Fruit fly (Drosophila melanogaster): ENCODE measurements around the gene Apoltp.
A peak's percentile ranks its signal among the peaks of the same experiment; 100 is the strongest.

Apoltp gene

dm6 chr2L:9619925-9620324 is 14.1 kb upstream of the Apoltp start:
- TF ChIP-seq CG13204 (GFP tag; optimal IDR thresholded peaks at IDR 0.05) = no peak
- no peak for TF ChIP-seq CG4496 (GFP tag; IDR thresholded peaks at IDR 0.05)
- no peak for TF ChIP-seq CG14655 (GFP tag; optimal IDR thresholded peaks at IDR 0.05)
- TF ChIP-seq Snoo (tag; optimal IDR thresholded peaks at IDR 0.05) = no peak
- TF ChIP-seq EcR (GFP tag; optimal IDR thresholded peaks at IDR 0.05) = no peak
- no peak for TF ChIP-seq CG17806 (tag; optimal IDR thresholded peaks at IDR 0.05)
- TF ChIP-seq CG34367 (tag; optimal IDR thresholded peaks at IDR 0.05) = no peak
- no peak for TF ChIP-seq gl (tag; optimal IDR thresholded peaks at IDR 0.05)
- TF ChIP-seq CG12605 (GFP tag; IDR thresholded peaks at IDR 0.05) = no peak
- TF ChIP-seq CG8301 (tag; optimal IDR thresholded peaks at IDR 0.05) = no peak
- no peak for TF ChIP-seq D1 (tag; optimal IDR thresholded peaks at IDR 0.05)
- no peak for TF ChIP-seq Pif1B (GFP tag; optimal IDR thresholded peaks at IDR 0.05)
- no peak for TF ChIP-seq fd96Ca (GFP tag; IDR thresholded peaks at IDR 0.05)
- no peak for TF ChIP-seq CG8159 (tag; optimal IDR thresholded peaks at IDR 0.05)
- no peak for TF ChIP-seq CG10348 (GFP tag; IDR thresholded peaks at IDR 0.05)
- TF ChIP-seq Ets98B (GFP tag; IDR thresholded peaks at IDR 0.05) = no peak
- no peak for TF ChIP-seq Pif1A (GFP tag; optimal IDR thresholded peaks at IDR 0.05)
- no peak for TF ChIP-seq CG15710 (tag; optimal IDR thresholded peaks at IDR 0.05)
- TF ChIP-seq CG9948 (tag; optimal IDR thresholded peaks at IDR 0.05) = no peak
- no peak for TF ChIP-seq rn (GFP tag; IDR thresholded peaks at IDR 0.05)

DNA sequence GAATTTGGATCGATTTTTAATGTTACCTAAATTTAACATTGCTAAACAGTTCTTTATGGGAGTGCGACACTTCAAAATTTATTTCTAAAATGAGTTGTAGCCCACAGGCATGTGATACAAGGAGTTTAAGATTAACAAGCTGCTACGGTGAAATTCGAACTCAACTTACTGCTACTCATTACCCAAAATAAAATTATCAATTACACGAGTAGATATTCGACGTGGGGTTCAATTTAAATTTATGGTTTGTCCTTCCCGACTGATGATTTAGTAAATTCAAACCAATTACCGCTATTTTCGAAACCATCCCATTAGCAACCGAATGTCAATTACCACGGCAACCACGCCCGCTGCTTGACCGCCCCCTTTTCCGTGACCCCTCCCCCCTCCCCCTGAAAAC is 8.8 kb upstream of the Apoltp start, which contains the start of gene CG31882:
TSS of gene CG31882 (minus strand) at position 101 of the 400 bp plus-strand sequence.
- no peak for TF ChIP-seq CG17806 (tag; optimal IDR thresholded peaks at IDR 0.05)
- TF ChIP-seq D1 (tag; optimal IDR thresholded peaks at IDR 0.05) = no peak
- TF ChIP-seq CG34367 (tag; optimal IDR thresholded peaks at IDR 0.05) = no peak
- no peak for TF ChIP-seq CG12605 (GFP tag; IDR thresholded peaks at IDR 0.05)
- TF ChIP-seq gl (tag; optimal IDR thresholded peaks at IDR 0.05) = no peak
- TF ChIP-seq CG8159 (tag; optimal IDR thresholded peaks at IDR 0.05) = no peak
- no peak for TF ChIP-seq Pif1A (GFP tag; optimal IDR thresholded peaks at IDR 0.05)
- no peak for TF ChIP-seq CG14655 (GFP tag; optimal IDR thresholded peaks at IDR 0.05)
- no peak for TF ChIP-seq CG32121 (GFP tag; IDR thresholded peaks at IDR 0.05)
- TF ChIP-seq Snoo (tag; optimal IDR thresholded peaks at IDR 0.05) = no peak
- TF ChIP-seq CG15710 (tag; optimal IDR thresholded peaks at IDR 0.05) = no peak
- no peak for TF ChIP-seq fd96Ca (GFP tag; IDR thresholded peaks at IDR 0.05)
- no peak for TF ChIP-seq CG4496 (GFP tag; IDR thresholded peaks at IDR 0.05)
- no peak for TF ChIP-seq CG13204 (GFP tag; optimal IDR thresholded peaks at IDR 0.05)
- TF ChIP-seq Pif1B (GFP tag; optimal IDR thresholded peaks at IDR 0.05) = no peak
- no peak for TF ChIP-seq CG10348 (GFP tag; IDR thresholded peaks at IDR 0.05)
- TF ChIP-seq rn (GFP tag; IDR thresholded peaks at IDR 0.05) = no peak
- TF ChIP-seq EcR (GFP tag; optimal IDR thresholded peaks at IDR 0.05) = no peak
- TF ChIP-seq CG9948 (tag; optimal IDR thresholded peaks at IDR 0.05) = no peak
- no peak for TF ChIP-seq CG8301 (tag; optimal IDR thresholded peaks at IDR 0.05)

dm6 chr2L:9633098-9633497 is 881 bp upstream of the Apoltp start:
- TF ChIP-seq Ets98B (GFP tag; IDR thresholded peaks at IDR 0.05) (peak; percentile 33; the same call in 1 of the 2 replicates), gl (tag; optimal IDR thresholded peaks at IDR 0.05) (no peak)

dm6 chr2L:9656300-9656699 is 22.3 kb downstream of the Apoltp start, which contains the start of gene CG33299:
TSS of gene CG33299 (plus strand) at chr2L:9656600.
- no peak for TF ChIP-seq EcR (GFP tag; optimal IDR thresholded peaks at IDR 0.05)
- no peak for TF ChIP-seq CG10348 (GFP tag; IDR thresholded peaks at IDR 0.05)
- no peak for TF ChIP-seq CG8159 (tag; optimal IDR thresholded peaks at IDR 0.05)
- TF ChIP-seq Pif1A (GFP tag; optimal IDR thresholded peaks at IDR 0.05) = no peak
- TF ChIP-seq Pif1B (GFP tag; optimal IDR thresholded peaks at IDR 0.05) = no peak
- no peak for TF ChIP-seq CG32121 (GFP tag; IDR thresholded peaks at IDR 0.05)
- TF ChIP-seq CG12605 (GFP tag; IDR thresholded peaks at IDR 0.05) = no peak
- no peak for TF ChIP-seq CG17806 (tag; optimal IDR thresholded peaks at IDR 0.05)
- TF ChIP-seq D1 (tag; optimal IDR thresholded peaks at IDR 0.05) = no peak
- TF ChIP-seq CG13204 (GFP tag; optimal IDR thresholded peaks at IDR 0.05) = no peak
- no peak for TF ChIP-seq CG9948 (tag; optimal IDR thresholded peaks at IDR 0.05)
- TF ChIP-seq Snoo (tag; optimal IDR thresholded peaks at IDR 0.05) = no peak
- TF ChIP-seq gl (tag; optimal IDR thresholded peaks at IDR 0.05) = no peak
- no peak for TF ChIP-seq fd96Ca (GFP tag; IDR thresholded peaks at IDR 0.05)
- no peak for TF ChIP-seq Ets98B (GFP tag; IDR thresholded peaks at IDR 0.05)
- TF ChIP-seq rn (GFP tag; IDR thresholded peaks at IDR 0.05) = no peak
- TF ChIP-seq CG8301 (tag; optimal IDR thresholded peaks at IDR 0.05) = no peak
- TF ChIP-seq CG4496 (GFP tag; IDR thresholded peaks at IDR 0.05) = no peak

DNA sequence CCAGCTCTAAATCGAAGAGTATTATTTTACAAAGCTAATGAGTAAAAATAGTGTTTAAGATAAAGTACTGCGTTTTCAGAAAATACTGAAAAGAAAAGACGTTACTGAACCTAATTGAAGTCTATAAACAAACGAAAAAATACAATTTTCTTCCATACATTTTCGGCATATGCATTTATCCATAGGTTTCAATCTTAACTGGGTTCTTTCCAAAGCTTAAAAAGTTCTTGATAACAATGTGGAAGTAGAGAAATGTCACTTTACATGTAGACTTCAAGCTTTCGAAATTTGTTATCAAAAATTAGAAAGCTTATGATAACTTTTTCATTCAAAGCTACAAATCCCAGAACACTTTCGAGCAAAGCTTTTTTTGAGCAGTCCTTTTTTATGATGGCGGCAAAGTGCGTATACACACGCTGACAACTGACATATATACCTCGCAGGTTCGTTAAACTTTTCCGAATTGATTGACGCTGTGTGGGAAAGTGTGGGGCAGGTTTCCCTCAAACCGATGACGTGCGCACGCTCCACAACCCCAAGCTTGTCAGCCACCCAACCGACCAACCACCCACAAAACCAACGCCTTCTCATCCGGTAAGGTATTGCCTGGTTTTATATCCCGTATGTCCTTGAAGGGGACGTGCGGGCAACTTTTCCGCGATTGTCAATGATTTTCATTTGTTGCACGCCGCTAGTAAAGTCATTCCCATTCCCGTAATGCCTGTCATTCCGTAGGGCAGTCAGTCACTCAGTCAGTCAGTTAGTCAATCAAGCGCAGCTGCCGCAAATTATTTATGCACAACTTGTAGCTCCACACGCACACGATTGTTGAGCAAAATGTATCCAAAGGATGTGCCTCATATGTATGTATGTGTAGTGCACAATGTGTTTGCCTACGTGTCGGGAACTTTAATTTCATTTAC is 23.6 kb downstream of the Apoltp start:
- TF ChIP-seq D1 (tag; optimal IDR thresholded peaks at IDR 0.05) (no peak), CG34367 (tag; optimal IDR thresholded peaks at IDR 0.05) (no peak), CG8301 (tag; optimal IDR thresholded peaks at IDR 0.05) (no peak), CG15710 (tag; optimal IDR thresholded peaks at IDR 0.05) (no peak), CG4496 (GFP tag; IDR thresholded peaks at IDR 0.05) (no peak), CG14655 (GFP tag; optimal IDR thresholded peaks at IDR 0.05) (no peak)

dm6 chr2L:9660516-9660920 is 26.5 kb downstream of the Apoltp start:
- TF ChIP-seq CG12605 (GFP tag; IDR thresholded peaks at IDR 0.05) (no peak), CG9948 (tag; optimal IDR thresholded peaks at IDR 0.05) (peak; percentile 39), Pif1B (GFP tag; optimal IDR thresholded peaks at IDR 0.05) (peak; percentile 26), CG14655 (GFP tag; optimal IDR thresholded peaks at IDR 0.05) (peak; percentile 52), CG10348 (GFP tag; IDR thresholded peaks at IDR 0.05) (no peak), CG4496 (GFP tag; IDR thresholded peaks at IDR 0.05) (peak; percentile 45; the same call in 1 of the 3 replicates), CG15710 (tag; optimal IDR thresholded peaks at IDR 0.05) (peak; percentile 52), Ets98B (GFP tag; IDR thresholded peaks at IDR 0.05) (no peak; the same call in 1 of the 2 replicates), CG8159 (tag; optimal IDR thresholded peaks at IDR 0.05) (peak; percentile 64), rn (GFP tag; IDR thresholded peaks at IDR 0.05) (no peak), CG8301 (tag; optimal IDR thresholded peaks at IDR 0.05) (no peak), Pif1A (GFP tag; optimal IDR thresholded peaks at IDR 0.05) (peak; percentile 38), fd96Ca (GFP tag; IDR thresholded peaks at IDR 0.05) (0 out of 3 replicates have a peak, but pooled peaks have one; percentile 34), Snoo (tag; optimal IDR thresholded peaks at IDR 0.05) (no peak), EcR (GFP tag; optimal IDR thresholded peaks at IDR 0.05) (no peak)

All from whole organism, pupa.